Worm (Caenorhabditis elegans) whole organism, L2 larva: Measurements from ENCODE around the gene F36H1.12.

Source experiments
- ama-1 ChIP-seq: fragments of 150-350 bp; optimal IDR thresholded peaks from 2 replicates; lab custom pipeline; 2018; ENCODE audit warnings: inconsistent platforms
- mdl-1 ChIP-seq, 2 experiments: fragments of 150-350 bp in 1 of 2; sonication (generic microtip) in 1 of 2; optimal IDR thresholded peaks; 2 replicates each; lab custom pipeline; 2017; ENCODE audit warnings: missing biosample characterization in 2 of 2, missing genetic modification characterization in 2 of 2
- skn-1 ChIP-seq: sonication (generic microtip); optimal IDR thresholded peaks from 2 replicates; lab custom pipeline; 2017; ENCODE audit warnings: missing biosample characterization, missing genetic modification characterization
- ztf-4 ChIP-seq: fragments of 150-350 bp; optimal IDR thresholded peaks from 2 replicates; lab custom pipeline; 2014; ENCODE audit warnings: missing biosample characterization, missing genetic modification characterization

ce11 chrIV:11038618-11038664 lies 15.1 kb downstream of the F36H1.12 start, which contains the start of gene kdin-1:
- TF ChIP-seq mdl-1 (tag; optimal IDR thresholded peaks at IDR 0.05; lab: Kevin White, UChicago) = no peak
- TF ChIP-seq ama-1 (lab: Kevin White, UChicago) = no peak
- no peak for TF ChIP-seq skn-1
- TF ChIP-seq ztf-4 = no peak
